Worm (Caenorhabditis elegans) whole organism, late embryonic: ENCODE data around the gene kin-24.

Experiments
- C08G9.2 ChIP-seq: sonication (generic microtip); optimal IDR thresholded peaks from 2 replicates; lab custom pipeline; 2016; ENCODE audit warnings: mild to moderate bottlenecking, missing genetic modification characterization, moderate library complexity, missing compliant biosample characterization
- F13H6.1 ChIP-seq: sonication (generic microtip); optimal IDR thresholded peaks from 2 replicates; lab custom pipeline; 2016; ENCODE audit warnings: missing genetic modification characterization, missing compliant biosample characterization
- K02D7.2 ChIP-seq: sonication (generic microtip); optimal IDR thresholded peaks from 2 replicates; lab custom pipeline; 2017; ENCODE audit warnings: mild to moderate bottlenecking, missing genetic modification characterization, missing compliant biosample characterization
- T23F11.4 ChIP-seq: fragments of 200-800 bp; sonication (Bioruptor generic); optimal IDR thresholded peaks from 2 replicates; lab custom pipeline; 2018; ENCODE audit warnings: mild to moderate bottlenecking, missing genetic modification characterization, missing compliant biosample characterization
- ahr-1 ChIP-seq: sonication (generic microtip); optimal IDR thresholded peaks from 2 replicates; lab custom pipeline; 2016; ENCODE audit warnings: missing genetic modification characterization, missing compliant biosample characterization
- ceh-2 ChIP-seq: sonication (generic microtip); optimal IDR thresholded peaks from 2 replicates; lab custom pipeline; 2016; ENCODE audit warnings: missing genotype, missing genetic modification characterization, missing compliant biosample characterization
- ceh-30 ChIP-seq: fragments of 150-350 bp; optimal IDR thresholded peaks from 2 replicates; lab custom pipeline; 2014; ENCODE audit warnings: missing biosample characterization, missing genetic modification characterization
- ceh-31 ChIP-seq: sonication (generic microtip); optimal IDR thresholded peaks from 2 replicates; lab custom pipeline; 2016; ENCODE audit warnings: missing genetic modification characterization, missing compliant biosample characterization
- ceh-34 ChIP-seq: sonication (generic microtip); optimal IDR thresholded peaks from 2 replicates; lab custom pipeline; 2016; ENCODE audit warnings: mild to moderate bottlenecking, missing genetic modification characterization, missing compliant biosample characterization
- ceh-45 ChIP-seq: fragments of 200-800 bp; sonication (Bioruptor generic); IDR thresholded peaks from 2 replicates; pipeline ENCODE4 v1.3.6; 2022; ENCODE audit warnings: missing genetic modification reagents, missing genetic modification characterization, missing compliant biosample characterization
- ceh-48 ChIP-seq: sonication (generic microtip); optimal IDR thresholded peaks from 2 replicates; lab custom pipeline; 2016; ENCODE audit warnings: missing genetic modification characterization, inconsistent platforms, missing compliant biosample characterization
- ceh-9 ChIP-seq: sonication (generic microtip); optimal IDR thresholded peaks from 2 replicates; lab custom pipeline; 2016; ENCODE audit warnings: mild to moderate bottlenecking, missing genetic modification characterization, inconsistent platforms, missing compliant biosample characterization
- dve-1 ChIP-seq: sonication (generic microtip); optimal IDR thresholded peaks from 2 replicates; lab custom pipeline; 2017; ENCODE audit warnings: antibody characterized with exemption, mild to moderate bottlenecking, missing genetic modification characterization, missing compliant biosample characterization
- elt-2 ChIP-seq: sonication (generic microtip); optimal IDR thresholded peaks from 2 replicates; lab custom pipeline; 2016; ENCODE audit warnings: missing genetic modification reagents, missing genetic modification characterization, missing compliant biosample characterization
- elt-4 ChIP-seq: sonication (generic microtip); optimal IDR thresholded peaks from 2 replicates; lab custom pipeline; 2016; ENCODE audit warnings: missing genetic modification characterization, missing compliant biosample characterization
- eyg-1 ChIP-seq: sonication (generic microtip); optimal IDR thresholded peaks from 2 replicates; lab custom pipeline; 2016; ENCODE audit warnings: missing genotype, missing genetic modification characterization, missing compliant biosample characterization
- fax-1 ChIP-seq: sonication (generic microtip); optimal IDR thresholded peaks from 2 replicates; lab custom pipeline; 2016; ENCODE audit warnings: missing genotype, missing genetic modification characterization, missing compliant biosample characterization
- fkh-10 ChIP-seq: fragments of 150-350 bp; optimal IDR thresholded peaks from 2 replicates; lab custom pipeline; 2014; ENCODE audit warnings: missing biosample characterization, missing genetic modification reagents, missing genetic modification characterization
- gmeb-2 ChIP-seq: sonication (generic microtip); optimal IDR thresholded peaks from 2 replicates; lab custom pipeline; 2016; ENCODE audit warnings: missing genetic modification characterization, inconsistent platforms, missing compliant biosample characterization
- hlh-30 ChIP-seq: sonication (generic microtip); optimal IDR thresholded peaks from 2 replicates; lab custom pipeline; 2017; ENCODE audit warnings: antibody characterized with exemption, missing genetic modification characterization, missing compliant biosample characterization; ENCODE audit not compliant: insufficient read depth
- hlh-6 ChIP-seq: sonication (generic microtip); optimal IDR thresholded peaks from 2 replicates; lab custom pipeline; 2016; ENCODE audit warnings: missing genotype, missing genetic modification characterization, missing compliant biosample characterization
- madf-2 ChIP-seq: sonication (generic microtip); optimal IDR thresholded peaks from 2 replicates; lab custom pipeline; 2017; ENCODE audit warnings: missing genetic modification characterization, missing compliant biosample characterization
- npax-4 ChIP-seq: sonication (generic microtip); optimal IDR thresholded peaks from 2 replicates; lab custom pipeline; 2016; ENCODE audit warnings: missing genetic modification characterization, missing compliant biosample characterization
- pag-3 ChIP-seq: sonication (generic microtip); optimal IDR thresholded peaks from 2 replicates; lab custom pipeline; 2016; ENCODE audit warnings: missing compliant biosample characterization, missing genetic modification characterization, borderline replicate concordance
- pat-9 ChIP-seq: fragments of 200-800 bp; sonication (Bioruptor generic); optimal IDR thresholded peaks from 2 replicates; lab custom pipeline; 2018; ENCODE audit warnings: mild to moderate bottlenecking, missing genetic modification characterization, moderate library complexity, missing compliant biosample characterization
- pax-1 ChIP-seq: fragments of 150-350 bp; optimal IDR thresholded peaks from 2 replicates; lab custom pipeline; 2014; ENCODE audit warnings: missing biosample characterization, missing genetic modification characterization
- pha-4 ChIP-seq: fragments of 150-350 bp; optimal IDR thresholded peaks from 2 replicates; lab custom pipeline; 2018; ENCODE audit warnings: missing biosample characterization, missing genetic modification reagents, missing genetic modification characterization
- pros-1 ChIP-seq: fragments of 150-350 bp; optimal IDR thresholded peaks from 2 replicates; lab custom pipeline; 2014; ENCODE audit warnings: missing biosample characterization, missing genetic modification reagents, missing genetic modification characterization
- ref-2 ChIP-seq: sonication (generic microtip); optimal IDR thresholded peaks from 2 replicates; lab custom pipeline; 2016; ENCODE audit warnings: missing genetic modification characterization, missing compliant biosample characterization
- sdc-2 ChIP-seq: sonication (generic microtip); optimal IDR thresholded peaks from 2 replicates; lab custom pipeline; 2016; ENCODE audit warnings: missing genotype, missing genetic modification characterization, missing compliant biosample characterization
- tbx-2 ChIP-seq: sonication (generic microtip); optimal IDR thresholded peaks from 2 replicates; lab custom pipeline; 2016; ENCODE audit warnings: missing genetic modification characterization, missing compliant biosample characterization
- unc-3 ChIP-seq, 2 experiments: fragments of 200-800 bp in 1 of 2; sonication (Bioruptor generic) in 1 of 2; sonication (generic microtip) in 1 of 2; conservative IDR thresholded peaks in 1 of 2; optimal IDR thresholded peaks in 1 of 2; 2 replicates each; pipeline versions ENCODE4 v1.3.6 to Lab custom; 2016 to 2022; ENCODE audit warnings: missing compliant biosample characterization in 2 of 2, missing genetic modification characterization in 2 of 2, missing genetic modification reagents in 1 of 2
- unc-42 ChIP-seq: sonication (generic microtip); optimal IDR thresholded peaks from 2 replicates; lab custom pipeline; 2016; ENCODE audit warnings: missing genotype, missing genetic modification characterization, missing compliant biosample characterization
- unc-55 ChIP-seq: sonication (generic microtip); optimal IDR thresholded peaks from 2 replicates; lab custom pipeline; 2017; ENCODE audit warnings: missing biosample characterization, missing genetic modification reagents, missing genetic modification characterization
- unc-86 ChIP-seq: sonication (generic microtip); optimal IDR thresholded peaks from 2 replicates; lab custom pipeline; 2016; ENCODE audit warnings: missing genetic modification characterization, missing compliant biosample characterization
- zip-5 ChIP-seq: sonication (generic microtip); optimal IDR thresholded peaks from 2 replicates; lab custom pipeline; 2016; ENCODE audit warnings: missing genetic modification characterization, missing compliant biosample characterization
- ztf-16 ChIP-seq: sonication (generic microtip); optimal IDR thresholded peaks from 2 replicates; lab custom pipeline; 2017; ENCODE audit warnings: missing genetic modification characterization, missing compliant biosample characterization

The kin-24 gene

ce11 chrIV:9799129-9799528 is 41.8 kb downstream of the kin-24 start, which contains the start of gene fat-4:
TSS of gene fat-4 (plus strand) at chrIV:9799429.
- TF ChIP-seq pros-1 (tag; lab: Kevin White, UChicago), result no peak

ce11 chrIV:9798307-9798706 is 42.6 kb downstream of the kin-24 start:
- TF ChIP-seq unc-42 (tag; lab: Kevin White, UChicago) (peak; percentile 96), ceh-48 (tag; lab: Kevin White, UChicago) (no peak), zip-5 (tag; lab: Kevin White, UChicago) (no peak), hlh-6 (no peak)
- TF ChIP-seq, all 69 proteins: peak for 1

ce11 chrIV:9797304-9798003 is 43.4 kb downstream of the kin-24 start, which contains the start of gene T13F2.2:
TSS of gene T13F2.2 (minus strand) at chrIV:9797354.
- TF ChIP-seq zip-5 (tag; lab: Kevin White, UChicago) (peak; percentile 41), ceh-31 (tag; lab: Kevin White, UChicago) (peak; percentile 38), unc-42 (tag; lab: Kevin White, UChicago) (no peak), C08G9.2 (tag; lab: Kevin White, UChicago) (peak; percentile 10), elt-2 (tag; lab: Kevin White, UChicago) (peak; percentile 58), ceh-48 (tag; lab: Kevin White, UChicago) (peak; percentile 1), madf-2 (tag; lab: Kevin White, UChicago) (no peak), ceh-2 (tag; lab: Kevin White, UChicago) (peak; percentile 3), tbx-2 (tag; lab: Kevin White, UChicago) (peak; percentile 52)
- TF ChIP-seq, all 69 proteins: peak for 7

ce11 chrIV:9796494-9796893 is 44.4 kb downstream of the kin-24 start, which contains the start of gene pis-1:
TSS of gene pis-1 (minus strand) at chrIV:9796594.
- no peak for TF ChIP-seq pha-4 (tag; lab: Kevin White, UChicago)
- no peak for TF ChIP-seq unc-86 (tag; lab: Kevin White, UChicago)
- no peak for TF ChIP-seq fax-1 (tag; lab: Kevin White, UChicago)
- no peak for TF ChIP-seq dve-1 (tag; lab: Kevin White, UChicago)
- TF ChIP-seq ztf-16 (tag; lab: Kevin White, UChicago), result no peak
- TF ChIP-seq T23F11.4, result no peak
- TF ChIP-seq pag-3 (tag; lab: Kevin White, UChicago), result no peak
- no peak for TF ChIP-seq ceh-9
- TF ChIP-seq npax-4 (tag; lab: Kevin White, UChicago), result no peak
- no peak for TF ChIP-seq elt-4 (tag; lab: Kevin White, UChicago)
- no peak for TF ChIP-seq ceh-30 (tag; lab: Kevin White, UChicago)
- TF ChIP-seq eyg-1 (tag; lab: Kevin White, UChicago), result no peak
- TF ChIP-seq elt-2 (tag; lab: Kevin White, UChicago), result no peak
- TF ChIP-seq ahr-1 (tag; lab: Kevin White, UChicago), result no peak

ce11 chrIV:9795250-9795649 is 45.6 kb downstream of the kin-24 start:
- no peak for TF ChIP-seq ceh-34 (tag; lab: Kevin White, UChicago)
- no peak for TF ChIP-seq ceh-45 (GFP tag; lab: Robert Waterston, UW)
- no peak for TF ChIP-seq unc-55
- TF ChIP-seq ceh-30 (tag; lab: Kevin White, UChicago), result no peak
- no peak for TF ChIP-seq fkh-10 (GFP tag; lab: Kevin White, UChicago)
- no peak for TF ChIP-seq F13H6.1 (tag; lab: Kevin White, UChicago)
- no peak for TF ChIP-seq unc-3 (GFP tag; conservative IDR thresholded peaks at IDR 0.05; lab: Robert Waterston, UW)
- no peak for TF ChIP-seq unc-3 (tag; optimal IDR thresholded peaks at IDR 0.05; lab: Kevin White, UChicago)
- TF ChIP-seq gmeb-2 (tag; lab: Kevin White, UChicago), result no peak
- TF ChIP-seq ztf-16 (tag; lab: Kevin White, UChicago), result no peak
- TF ChIP-seq npax-4 (tag; lab: Kevin White, UChicago), result no peak
- TF ChIP-seq pat-9, result no peak
- no peak for TF ChIP-seq sdc-2 (tag; lab: Kevin White, UChicago)
- TF ChIP-seq pax-1, result no peak
- TF ChIP-seq ceh-31 (tag; lab: Kevin White, UChicago), result no peak
- TF ChIP-seq ref-2, result no peak
- no peak for TF ChIP-seq K02D7.2
- TF ChIP-seq hlh-30 (tag; lab: Kevin White, UChicago), result no peak
- TF ChIP-seq, all 69 proteins: peak for 0
